Worm (Caenorhabditis elegans): Measurements from ENCODE around the gene Y47D3A.1.

Y47D3A.1 gene

ce11 chrIII:11138922-11139321 lies 2.7 kb downstream of the Y47D3A.1 start, which contains the start of gene fbxa-128:
fbxa-128 (minus strand) TSS chrIII:11139113.
- peak in 1 of 3 experiments; percentile 21 for TF ChIP-seq ceh-82 (tag; optimal IDR thresholded peaks at IDR 0.05)
- peak; percentile 2 for TF ChIP-seq fkh-8 (tag; optimal IDR thresholded peaks at IDR 0.05)
- no peak for TF ChIP-seq sox-4 (tag; optimal IDR thresholded peaks at IDR 0.05)
- TF ChIP-seq blmp-1 (tag; optimal IDR thresholded peaks at IDR 0.05), result peak; percentile 18
- TF ChIP-seq dsc-1 (tag; optimal IDR thresholded peaks at IDR 0.05), result peak; percentile 17
- no peak for TF ChIP-seq pqm-1 (tag; optimal IDR thresholded peaks at IDR 0.05)
- TF ChIP-seq snu-23 (GFP tag; optimal IDR thresholded peaks at IDR 0.05), result peak; percentile 27
- peak; percentile 2 for TF ChIP-seq nhr-90 (tag; optimal IDR thresholded peaks at IDR 0.05; ENCODE audit: poor library complexity)
- peak; percentile 64 to 68 for TF ChIP-seq lin-35 (GFP tag; optimal IDR thresholded peaks at IDR 0.05)
- TF ChIP-seq elt-2 (tag; optimal IDR thresholded peaks at IDR 0.05), result no peak
- peak; percentile 51 to 84 (median 63) for TF ChIP-seq dpl-1 (GFP tag; optimal IDR thresholded peaks at IDR 0.05)
- TF ChIP-seq mdl-1 (tag; optimal IDR thresholded peaks at IDR 0.05), result no peak
- no peak for TF ChIP-seq elt-3 (tag; optimal IDR thresholded peaks at IDR 0.05)
- peak; percentile 24 for TF ChIP-seq nhr-71 (tag; optimal IDR thresholded peaks at IDR 0.05)
- TF ChIP-seq ces-1 (GFP tag; optimal IDR thresholded peaks at IDR 0.05), result no peak
- no peak for TF ChIP-seq efl-3 (GFP tag; optimal IDR thresholded peaks at IDR 0.05)
- TF ChIP-seq snpc-4 (tag; optimal IDR thresholded peaks at IDR 0.05), result no peak
- peak; percentile 21 for TF ChIP-seq nhr-47 (tag; optimal IDR thresholded peaks at IDR 0.05)
- peak; percentile 5 for TF ChIP-seq xbp-1 (tag; optimal IDR thresholded peaks at IDR 0.05)
- no peak for TF ChIP-seq egl-13 (tag; optimal IDR thresholded peaks at IDR 0.05)
- TF ChIP-seq pag-3 (tag; optimal IDR thresholded peaks at IDR 0.05; ENCODE audit: borderline replicate concordance, insufficient read depth), result no peak
- TF ChIP-seq lin-15B (tag; optimal IDR thresholded peaks at IDR 0.05), result peak; percentile 28
- no peak for TF ChIP-seq ceh-88 (GFP tag; IDR thresholded peaks at IDR 0.05)
- peak; percentile 11 for TF ChIP-seq nhr-20 (tag; optimal IDR thresholded peaks at IDR 0.05)
- TF ChIP-seq tbx-2 (tag; optimal IDR thresholded peaks at IDR 0.05), result no peak
- TF ChIP-seq ama-1 (optimal IDR thresholded peaks at IDR 0.05), result no peak
- TF ChIP-seq efl-1 (optimal IDR thresholded peaks at IDR 0.05), result peak; percentile 70 to 77
- peak; percentile 79 to 96 for TF ChIP-seq efl-1 (GFP tag; optimal IDR thresholded peaks at IDR 0.05 in 1 of 2)
- peak in 1 of 2 experiments; percentile 61 for TF ChIP-seq lsy-2 (tag; optimal IDR thresholded peaks at IDR 0.05)
- TF ChIP-seq C16A3.4 (tag; optimal IDR thresholded peaks at IDR 0.05), result peak; percentile 18
- no peak for TF ChIP-seq egl-27 (tag; optimal IDR thresholded peaks at IDR 0.05)
- TF ChIP-seq ets-5 (GFP tag; IDR thresholded peaks at IDR 0.05), result no peak

- peak; percentile 21 for TF ChIP-seq nhr-85 (tag)
These were observed 10.2 kb downstream of the Y47D3A.1 start, which contains the start of gene pha-1 for ce11 chrIII:11131475-11131874. pha-1 (plus strand) TSS chrIII:11131775.

ce11 chrIII:11129363-11129762 lies 12.3 kb downstream of the Y47D3A.1 start:
- TF ChIP-seq ceh-88 (GFP tag; IDR thresholded peaks at IDR 0.05), result no peak
- TF ChIP-seq lin-35 (GFP tag; optimal IDR thresholded peaks at IDR 0.05), result peak in 1 of 2 experiments; percentile 14
- no peak for TF ChIP-seq tbx-2 (tag; optimal IDR thresholded peaks at IDR 0.05)
- peak in 1 of 2 experiments; percentile 8 for TF ChIP-seq efl-1 (optimal IDR thresholded peaks at IDR 0.05)
- peak; percentile 24 to 30 for TF ChIP-seq efl-1 (GFP tag; optimal IDR thresholded peaks at IDR 0.05 in 1 of 2)
- TF ChIP-seq dpl-1 (GFP tag; optimal IDR thresholded peaks at IDR 0.05), result peak in 1 of 3 experiments; percentile 22

ce11 chrIII:11127528-11127927 lies 14.1 kb downstream of the Y47D3A.1 start, which contains the start of gene Y48A6C.8:
Y48A6C.8 (minus strand) TSS chrIII:11127628.
- no peak for TF ChIP-seq egl-27 (tag; optimal IDR thresholded peaks at IDR 0.05)
- no peak for TF ChIP-seq xbp-1 (tag; optimal IDR thresholded peaks at IDR 0.05)
- TF ChIP-seq fkh-8 (tag; optimal IDR thresholded peaks at IDR 0.05), result no peak
- TF ChIP-seq sptf-1 (tag; optimal IDR thresholded peaks at IDR 0.05), result no peak
- no peak for TF ChIP-seq unc-62 (GFP tag; optimal IDR thresholded peaks at IDR 0.05)
- TF ChIP-seq skn-1 (tag; optimal IDR thresholded peaks at IDR 0.05), result no peak

Measured in whole organism, L1 larva.